Worm (Caenorhabditis elegans): ENCODE results near the gene srbc-37.

The srbc-37 gene

ce11 chrV:748044-748443 lies 45.7 kb downstream of the srbc-37 start, which contains the start of gene sri-4:
TSS of gene sri-4 (plus strand) at chrV:748344.
- TF ChIP-seq dao-5 (tag; optimal IDR thresholded peaks at IDR 0.05) (no peak), him-1 (tag; optimal IDR thresholded peaks at IDR 0.05) (no peak), W03F9.2 (tag; optimal IDR thresholded peaks at IDR 0.05) (no peak)

- TF ChIP-seq dao-5 (tag; optimal IDR thresholded peaks at IDR 0.05) (no peak), W03F9.2 (tag; optimal IDR thresholded peaks at IDR 0.05) (no peak), him-1 (tag; optimal IDR thresholded peaks at IDR 0.05) (no peak)
These were observed 50.4 kb downstream of the srbc-37 start, which contains the start of the genes str-262 and srp-1 for ce11 chrV:752679-753333. TSS of gene str-262 (minus strand) at chrV:752779. TSS of gene srp-1 (plus strand) at chrV:753283.

All from whole organism, L4/young adult.